Worm (Caenorhabditis elegans) whole organism, L3 larva: ENCODE data around the gene D1044.7.

Experiments
- R02D3.7 ChIP-seq: fragments of 150-350 bp; optimal IDR thresholded peaks from 2 replicates; lab custom pipeline; 2014; ENCODE audit warnings: missing biosample characterization, missing genetic modification characterization
- fkh-10 ChIP-seq: sonication (generic microtip); optimal IDR thresholded peaks from 2 replicates; lab custom pipeline; 2017; ENCODE audit warnings: missing biosample characterization, missing genetic modification reagents, missing genetic modification characterization
- lin-15B ChIP-seq: fragments of 150-350 bp; optimal IDR thresholded peaks from 2 replicates; lab custom pipeline; 2014; ENCODE audit warnings: missing biosample characterization, missing genetic modification characterization
- mml-1 ChIP-seq: fragments of 150-350 bp; sonication (generic microtip); optimal IDR thresholded peaks from 3 replicates; lab custom pipeline; 2014; ENCODE audit warnings: missing biosample characterization, missing genetic modification characterization
- nfya-1 ChIP-seq: sonication (generic microtip); optimal IDR thresholded peaks from 2 replicates; lab custom pipeline; 2017; ENCODE audit warnings: missing genetic modification characterization, mild to moderate bottlenecking, missing compliant biosample characterization, antibody characterized with exemption, moderate library complexity; ENCODE audit not compliant: insufficient read depth
- nhr-11 ChIP-seq: fragments of 150-350 bp; optimal IDR thresholded peaks from 2 replicates; lab custom pipeline; 2014; ENCODE audit warnings: missing biosample characterization, missing genetic modification characterization
- nhr-25 ChIP-seq: sonication (generic microtip); optimal IDR thresholded peaks from 2 replicates; lab custom pipeline; 2017; ENCODE audit warnings: missing biosample characterization, missing genetic modification characterization
- pha-4 ChIP-seq: fragments of 150-350 bp; optimal IDR thresholded peaks from 2 replicates; lab custom pipeline; 2014; ENCODE audit warnings: missing biosample characterization, missing genetic modification reagents, missing genetic modification characterization
- skn-1 ChIP-seq: fragments of 150-350 bp; optimal IDR thresholded peaks from 2 replicates; lab custom pipeline; 2014; ENCODE audit warnings: missing biosample characterization, missing genetic modification characterization
- unc-62 ChIP-seq: fragments of 150-350 bp; sonication (generic microtip); optimal IDR thresholded peaks from 4 replicates; lab custom pipeline; 2014; ENCODE audit warnings: missing biosample characterization, missing genetic modification reagents, missing genetic modification characterization
- ztf-4 ChIP-seq: fragments of 150-350 bp; optimal IDR thresholded peaks from 2 replicates; lab custom pipeline; 2014; ENCODE audit warnings: missing biosample characterization, missing genetic modification characterization

DNA sequence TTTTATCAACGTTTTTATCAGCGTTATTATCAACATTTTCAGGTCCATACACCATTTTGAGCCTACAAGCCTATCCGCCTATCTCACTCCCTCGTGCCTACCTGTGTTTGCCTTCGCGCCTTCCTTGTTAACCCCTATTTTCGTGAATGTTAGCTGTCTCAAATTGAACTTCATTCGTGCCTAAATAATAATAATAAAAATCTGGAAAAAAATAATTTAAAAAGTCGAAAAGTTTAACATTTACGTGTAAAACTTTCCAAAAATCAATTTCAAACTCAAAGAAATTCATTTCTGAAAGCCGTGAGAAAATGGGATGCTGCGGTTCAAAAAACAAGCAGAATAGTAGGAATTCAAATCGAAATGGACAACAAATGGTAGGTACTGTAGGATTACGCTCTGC lies 30.6 kb downstream of the D1044.7 start, which contains the start of gene R02F2.10:
- TF ChIP-seq nfya-1 (tag; lab: Kevin White, UChicago), result no peak
- no peak for TF ChIP-seq skn-1 (tag; lab: Kevin White, UChicago)
- no peak for TF ChIP-seq ztf-4 (tag; lab: Kevin White, UChicago)
- TF ChIP-seq nhr-11 (tag; lab: Kevin White, UChicago), result no peak
- no peak for TF ChIP-seq mml-1 (tag; lab: Kevin White, UChicago)
- no peak for TF ChIP-seq fkh-10
- TF ChIP-seq pha-4 (tag; lab: Kevin White, UChicago), result no peak
- no peak for TF ChIP-seq lin-15B (tag; lab: Kevin White, UChicago)
- no peak for TF ChIP-seq unc-62
- no peak for TF ChIP-seq R02D3.7 (tag; lab: Kevin White, UChicago)
- no peak for TF ChIP-seq nhr-25 (tag; lab: Kevin White, UChicago)
